Worm (Caenorhabditis elegans): ENCODE results near the gene rev-1.

DNA sequence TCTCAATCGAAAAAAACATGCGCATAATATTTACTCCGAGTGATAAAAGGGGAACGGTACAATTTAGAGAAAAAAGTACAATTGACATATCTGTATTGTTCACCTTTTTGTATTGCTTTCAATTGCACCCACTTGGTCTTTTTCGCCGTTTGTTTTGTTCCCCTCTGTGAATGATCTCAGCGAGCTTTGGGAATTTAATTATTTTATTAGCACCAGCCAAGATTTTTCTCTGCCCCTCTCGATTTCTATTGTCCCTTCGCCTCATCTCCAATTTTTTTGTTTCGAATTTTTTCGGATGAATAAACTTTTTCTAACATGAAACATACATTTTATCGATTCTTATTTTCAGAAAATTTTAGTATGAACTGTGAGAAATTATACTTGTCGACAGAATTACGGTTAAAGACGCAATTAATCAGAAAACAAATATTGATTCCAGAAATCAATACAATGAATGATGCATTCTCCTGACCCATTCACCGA is at the start of gene rev-1:
- TF ChIP-seq nhr-11 (tag; optimal IDR thresholded peaks at IDR 0.05) = no peak
- no peak for TF ChIP-seq lin-13 (GFP tag; optimal IDR thresholded peaks at IDR 0.05)
- no peak for TF ChIP-seq nhr-10 (tag; optimal IDR thresholded peaks at IDR 0.05)
- no peak for TF ChIP-seq ztf-11 (tag; optimal IDR thresholded peaks at IDR 0.05)
- no peak for TF ChIP-seq pha-4 (GFP tag; IDR thresholded peaks at IDR 0.05)
- no peak for TF ChIP-seq pha-4 (tag; optimal IDR thresholded peaks at IDR 0.05)
- no peak for TF ChIP-seq lin-15B (tag; optimal IDR thresholded peaks at IDR 0.05)
- no peak for TF ChIP-seq aha-1 (tag)
- no peak for TF ChIP-seq ceh-82 (tag; optimal IDR thresholded peaks at IDR 0.05)
- TF ChIP-seq egl-27 (tag; optimal IDR thresholded peaks at IDR 0.05) = no peak
- no peak for TF ChIP-seq fkh-10 (GFP tag; optimal IDR thresholded peaks at IDR 0.05)
- TF ChIP-seq nhr-237 (tag; optimal IDR thresholded peaks at IDR 0.05) = no peak
- TF ChIP-seq ceh-62 (tag; optimal IDR thresholded peaks at IDR 0.05) = no peak

All from whole organism, L4 larva.